Fruit fly (Drosophila melanogaster) whole organism, embryonic: Measurements from ENCODE around the gene me31B.

Experiments
- BEAF-32 ChIP-seq: fragments of 200-800 bp; sonication (Bioruptor generic); optimal IDR thresholded peaks from 3 replicates; lab custom pipeline; 2017; ENCODE audit warnings: missing biosample characterization, missing genetic modification characterization, mild to moderate bottlenecking, moderate library complexity, missing genetic modification reagents
- CG10321 ChIP-seq: fragments of 200-800 bp; sonication (Bioruptor generic); IDR thresholded peaks from 2 replicates; pipeline ENCODE4 v1.3.6; 2022; ENCODE audit warnings: missing biosample characterization, missing genetic modification characterization
- CG11723 ChIP-seq: fragments of 200-800 bp; sonication (Bioruptor generic); optimal IDR thresholded peaks from 2 replicates; lab custom pipeline; 2017; ENCODE audit warnings: missing biosample characterization, mild to moderate bottlenecking, missing genetic modification characterization
- CG12659 ChIP-seq: fragments of 200-800 bp; sonication (Bioruptor generic); optimal IDR thresholded peaks from 3 replicates; lab custom pipeline; 2017; ENCODE audit warnings: mild to moderate bottlenecking, missing biosample characterization, missing genetic modification reagents, missing genetic modification characterization
- CG12942 ChIP-seq: fragments of 200-800 bp; sonication (Bioruptor generic); optimal IDR thresholded peaks from 3 replicates; lab custom pipeline; 2016; ENCODE audit warnings: missing biosample characterization, missing genetic modification characterization
- CG1529 ChIP-seq: fragments of 200-800 bp; sonication (Bioruptor generic); optimal IDR thresholded peaks from 3 replicates; lab custom pipeline; 2018; ENCODE audit warnings: missing biosample characterization, missing genetic modification characterization
- CG16779 ChIP-seq: fragments of 200-800 bp; sonication (Bioruptor generic); IDR thresholded peaks from 2 replicates; pipeline ENCODE4 v1.3.6; 2022; ENCODE audit warnings: missing biosample characterization, missing genetic modification characterization
- CG17361 ChIP-seq: fragments of 200-800 bp; sonication (Bioruptor generic); IDR thresholded peaks from 3 replicates; pipeline ENCODE4 v1.3.6; 2022; ENCODE audit warnings: missing biosample characterization, missing genetic modification characterization
- CG17802 ChIP-seq: fragments of 200-800 bp; sonication (Bioruptor generic); optimal IDR thresholded peaks from 2 replicates; lab custom pipeline; 2018; ENCODE audit warnings: missing biosample characterization, mild to moderate bottlenecking, missing genetic modification characterization, moderate library complexity
- CG17829 ChIP-seq: fragments of 200-800 bp; optimal IDR thresholded peaks from 2 replicates; lab custom pipeline; 2019; ENCODE audit warnings: missing biosample characterization, mild to moderate bottlenecking, missing genetic modification characterization, moderate library complexity
- CG30020 ChIP-seq: fragments of 200-800 bp; optimal IDR thresholded peaks from 2 replicates; lab custom pipeline; 2019; ENCODE audit warnings: missing biosample characterization, mild to moderate bottlenecking, missing genetic modification characterization, moderate library complexity
- CG4404 ChIP-seq: fragments of 200-800 bp; sonication (Bioruptor generic); IDR thresholded peaks from 2 replicates; pipeline ENCODE4 v1.3.6; 2022; ENCODE audit warnings: missing biosample characterization, missing genetic modification characterization
- CG4707 ChIP-seq: fragments of 200-800 bp; sonication (Bioruptor generic); optimal IDR thresholded peaks from 2 replicates; lab custom pipeline; 2018; ENCODE audit warnings: missing biosample characterization, mild to moderate bottlenecking, missing genetic modification characterization, moderate library complexity
- CG8359 ChIP-seq: fragments of 200-800 bp; sonication (Bioruptor generic); optimal IDR thresholded peaks from 2 replicates; lab custom pipeline; 2017; ENCODE audit warnings: missing biosample characterization, mild to moderate bottlenecking, missing genetic modification characterization, borderline replicate concordance
- Fer1 ChIP-seq: fragments of 200-800 bp; sonication (Bioruptor generic); optimal IDR thresholded peaks from 2 replicates; lab custom pipeline; 2017; ENCODE audit warnings: missing biosample characterization, mild to moderate bottlenecking, missing genetic modification characterization
- Fer2 ChIP-seq: fragments of 200-800 bp; sonication (Bioruptor generic); optimal IDR thresholded peaks from 2 replicates; lab custom pipeline; 2018; ENCODE audit warnings: missing biosample characterization, mild to moderate bottlenecking, missing genetic modification characterization, moderate library complexity
- Fer3 ChIP-seq: fragments of 200-800 bp; sonication (Bioruptor generic); optimal IDR thresholded peaks from 2 replicates; lab custom pipeline; 2018; ENCODE audit warnings: missing biosample characterization, mild to moderate bottlenecking, missing genetic modification characterization, moderate library complexity
- HLH3B ChIP-seq: fragments of 200-800 bp; sonication (Bioruptor generic); IDR thresholded peaks from 2 replicates; pipeline ENCODE4 v1.3.6; 2022; ENCODE audit warnings: missing biosample characterization, missing genetic modification characterization
- HLH4C ChIP-seq: fragments of 200-800 bp; sonication (Bioruptor generic); IDR thresholded peaks from 3 replicates; pipeline ENCODE4 v1.3.6; 2022; ENCODE audit warnings: missing biosample characterization, missing genetic modification characterization; ENCODE audit not compliant: partially characterized antibody
- Hr39 ChIP-seq: fragments of >200 bp; optimal IDR thresholded peaks from 2 replicates; lab custom pipeline; 2017
- Hr51 ChIP-seq, 2 experiments: fragments of 200-800 bp; sonication (Bioruptor generic); optimal IDR thresholded peaks; 2 replicates in 1 of 2; 3 replicates in 1 of 2; lab custom pipeline; 2016 to 2018; ENCODE audit warnings: missing biosample characterization in 2 of 2, missing genetic modification characterization in 2 of 2, mild to moderate bottlenecking in 1 of 2, moderate library complexity in 1 of 2
- Lim3 ChIP-seq: fragments of 200-800 bp; sonication (Bioruptor generic); IDR thresholded peaks from 2 replicates; pipeline ENCODE4 v1.3.6; 2022; ENCODE audit warnings: missing biosample characterization, missing genetic modification characterization
- MTF-1 ChIP-seq: fragments of 200-800 bp; sonication (Bioruptor generic); optimal IDR thresholded peaks from 2 replicates; lab custom pipeline; 2018; ENCODE audit warnings: missing biosample characterization, mild to moderate bottlenecking, missing genetic modification characterization, borderline replicate concordance
- Optix ChIP-seq: fragments of 200-800 bp; sonication (Bioruptor generic); IDR thresholded peaks from 3 replicates; pipeline ENCODE4 v1.3.6; 2022; ENCODE audit warnings: missing biosample characterization, missing genetic modification characterization
- Rfx ChIP-seq: fragments of 200-800 bp; sonication (Bioruptor generic); IDR thresholded peaks from 2 replicates; pipeline ENCODE4 v1.3.6; 2022; ENCODE audit warnings: missing biosample characterization, missing genetic modification characterization
- Usf ChIP-seq: fragments of 200-800 bp; sonication (Bioruptor generic); optimal IDR thresholded peaks from 2 replicates; lab custom pipeline; 2017; ENCODE audit warnings: missing genotype, missing biosample characterization, missing genetic modification characterization
- Xbp1 ChIP-seq: fragments of 200-800 bp; sonication (Bioruptor generic); optimal IDR thresholded peaks from 3 replicates; lab custom pipeline; 2016; ENCODE audit warnings: missing biosample characterization, mild to moderate bottlenecking, missing genetic modification characterization
- YL-1 ChIP-seq: fragments of 200-800 bp; sonication (Bioruptor generic); optimal IDR thresholded peaks from 3 replicates; lab custom pipeline; 2017; ENCODE audit warnings: missing biosample characterization, mild to moderate bottlenecking, missing genetic modification characterization
- ab ChIP-seq: fragments of 200-800 bp; sonication (Bioruptor generic); optimal IDR thresholded peaks from 2 replicates; lab custom pipeline; 2016; ENCODE audit warnings: missing biosample characterization, missing genetic modification characterization
- ap ChIP-seq: fragments of 200-800 bp; sonication (Bioruptor generic); IDR thresholded peaks from 2 replicates; pipeline ENCODE4 v1.3.6; 2022; ENCODE audit warnings: missing biosample characterization, missing genetic modification characterization
- cad ChIP-seq: fragments of >200 bp; optimal IDR thresholded peaks from 2 replicates; lab custom pipeline; 2017; ENCODE audit warnings: missing biosample characterization, missing genetic modification characterization
- crp ChIP-seq, 2 experiments: fragments of 200-800 bp; sonication (Bioruptor generic); optimal IDR thresholded peaks; 2 replicates in 1 of 2; 3 replicates in 1 of 2; lab custom pipeline; 2017; ENCODE audit warnings: missing biosample characterization in 2 of 2, missing genetic modification characterization in 2 of 2, mild to moderate bottlenecking in 1 of 2, moderate library complexity in 1 of 2
- disco-r ChIP-seq: fragments of 200-800 bp; sonication (Bioruptor generic); optimal IDR thresholded peaks from 2 replicates; lab custom pipeline; 2016; ENCODE audit warnings: missing biosample characterization, missing genetic modification characterization
- hbn ChIP-seq: fragments of 200-800 bp; sonication (Bioruptor generic); IDR thresholded peaks from 2 replicates; pipeline ENCODE4 v1.3.6; 2022; ENCODE audit warnings: missing biosample characterization, missing genetic modification characterization; ENCODE audit not compliant: partially characterized antibody
- hth ChIP-seq: fragments of >200 bp; optimal IDR thresholded peaks from 2 replicates; lab custom pipeline; 2017; ENCODE audit warnings: inconsistent platforms
- inv ChIP-seq: fragments of 200-800 bp; sonication (Bioruptor generic); IDR thresholded peaks from 2 replicates; pipeline ENCODE4 v1.3.6; 2022; ENCODE audit warnings: missing biosample characterization, missing genetic modification characterization; ENCODE audit not compliant: partially characterized antibody
- jigr1 ChIP-seq: fragments of 200-800 bp; sonication (Bioruptor generic); IDR thresholded peaks from 3 replicates; pipeline ENCODE4 v1.3.6; 2022; ENCODE audit warnings: missing biosample characterization, missing genetic modification characterization
- lab ChIP-seq: fragments of 200-800 bp; sonication (Bioruptor generic); optimal IDR thresholded peaks from 3 replicates; lab custom pipeline; 2017; ENCODE audit warnings: missing biosample characterization, missing genetic modification characterization, mild to moderate bottlenecking, moderate library complexity, missing genetic modification reagents
- lbe ChIP-seq: fragments of 200-800 bp; sonication (Bioruptor generic); optimal IDR thresholded peaks from 2 replicates; lab custom pipeline; 2016; ENCODE audit warnings: missing biosample characterization, mild to moderate bottlenecking, missing genetic modification characterization
- nerfin-2 ChIP-seq: fragments of 200-800 bp; sonication (Bioruptor generic); IDR thresholded peaks from 2 replicates; pipeline ENCODE4 v1.3.6; 2022; ENCODE audit warnings: missing biosample characterization, missing genetic modification characterization; ENCODE audit not compliant: partially characterized antibody
- repo ChIP-seq: fragments of 200-800 bp; sonication (Bioruptor generic); optimal IDR thresholded peaks from 2 replicates; lab custom pipeline; 2016; ENCODE audit warnings: missing biosample characterization, missing genetic modification characterization
- run ChIP-seq: fragments of 200-800 bp; sonication (Bioruptor generic); optimal IDR thresholded peaks from 3 replicates; lab custom pipeline; 2018; ENCODE audit warnings: missing biosample characterization, mild to moderate bottlenecking, missing genetic modification characterization
- sens ChIP-seq: fragments of 200-800 bp; sonication (Bioruptor generic); peaks from one replicate; lab custom pipeline; 2016; ENCODE audit warnings: missing biosample characterization, missing genetic modification characterization
- slou ChIP-seq: fragments of 200-800 bp; sonication (Bioruptor generic); optimal IDR thresholded peaks from 3 replicates; lab custom pipeline; 2016; ENCODE audit warnings: missing biosample characterization, missing genetic modification characterization
- ssp ChIP-seq: fragments of 200-800 bp; sonication (Bioruptor generic); IDR thresholded peaks from 2 replicates; pipeline ENCODE4 v1.3.6; 2022; ENCODE audit warnings: missing biosample characterization, missing genetic modification characterization
- ttk ChIP-seq: fragments of 200-800 bp; sonication (Bioruptor generic); IDR thresholded peaks from 2 replicates; pipeline ENCODE4 v2.1.2; 2022; ENCODE audit warnings: missing biosample characterization, missing genetic modification characterization
- unc-4 ChIP-seq: fragments of 200-800 bp; sonication (Bioruptor generic); IDR thresholded peaks from 2 replicates; pipeline ENCODE4 v1.3.6; 2022; ENCODE audit warnings: missing biosample characterization, missing genetic modification characterization; ENCODE audit not compliant: partially characterized antibody
- vvl ChIP-seq: fragments of 200-800 bp; sonication (Bioruptor generic); IDR thresholded peaks from 2 replicates; pipeline ENCODE4 v1.3.6; 2022; ENCODE audit warnings: missing biosample characterization, missing genetic modification characterization
- wek ChIP-seq: fragments of 200-800 bp; sonication (Bioruptor generic); optimal IDR thresholded peaks from 3 replicates; lab custom pipeline; 2018; ENCODE audit warnings: missing biosample characterization, mild to moderate bottlenecking, missing genetic modification characterization, moderate library complexity

The me31B gene

dm6 chr2L:10238726-10239652 is at the start of gene me31B:
me31B (plus strand) TSS chr2L:10239341.
- TF ChIP-seq CG1529 (GFP tag; lab: Kevin White, UChicago): no peak
- TF ChIP-seq sens (GFP tag; lab: Kevin White, UChicago): peak; percentile 9
- no peak for TF ChIP-seq vvl
- TF ChIP-seq crp (GFP tag; optimal IDR thresholded peaks at IDR 0.05; lab: Kevin White, UChicago): peak in 1 of 2 experiments; percentile 35
- no peak for TF ChIP-seq Xbp1 (GFP tag; lab: Kevin White, UChicago)
- no peak for TF ChIP-seq lab (GFP tag; lab: Kevin White, UChicago)
- TF ChIP-seq CG4404 (GFP tag; lab: Robert Waterston, UW): no peak
- TF ChIP-seq Hr39 (lab: Kevin White, UChicago): no peak
- TF ChIP-seq Fer3: no peak
- no peak for TF ChIP-seq lbe
- TF ChIP-seq CG17829: no peak
- TF ChIP-seq Hr51 (GFP tag; optimal IDR thresholded peaks at IDR 0.05; lab: Kevin White, UChicago): no peak
- no peak for TF ChIP-seq CG10321 (GFP tag; lab: Robert Waterston, UW)
- peak; percentile 96 for TF ChIP-seq CG17802 (tag; lab: Kevin White, UChicago)
- no peak for TF ChIP-seq Lim3 (GFP tag; lab: Robert Waterston, UW)
- TF ChIP-seq disco-r (GFP tag; lab: Kevin White, UChicago): no peak
- no peak for TF ChIP-seq run
- no peak for TF ChIP-seq jigr1 (GFP tag; lab: Robert Waterston, UW)
- TF ChIP-seq hbn (GFP tag; lab: Robert Waterston, UW): no peak
- no peak for TF ChIP-seq CG16779 (GFP tag; lab: Robert Waterston, UW)
- peak; percentile 49 for TF ChIP-seq CG12659
- no peak for TF ChIP-seq cad (GFP tag; lab: Kevin White, UChicago)
- TF ChIP-seq HLH4C: no peak
- TF ChIP-seq YL-1 (GFP tag; lab: Kevin White, UChicago): peak; percentile 12
- TF ChIP-seq hth (lab: Kevin White, UChicago): no peak
- TF ChIP-seq Optix (GFP tag; lab: Robert Waterston, UW): no peak
- peak; percentile 70; the same call in 1 of the 3 replicates for TF ChIP-seq CG17361
- no peak for TF ChIP-seq nerfin-2 (GFP tag; lab: Robert Waterston, UW)
- TF ChIP-seq Fer1: no peak
- TF ChIP-seq HLH3B: no peak
- TF ChIP-seq ap: no peak
- no peak for TF ChIP-seq MTF-1 (GFP tag; lab: Kevin White, UChicago)
- TF ChIP-seq repo (GFP tag; lab: Kevin White, UChicago): no peak
- TF ChIP-seq ttk: no peak
- no peak for TF ChIP-seq CG4707 (GFP tag; lab: Kevin White, UChicago)
- peak; percentile 97 for TF ChIP-seq CG11723 (GFP tag; lab: Kevin White, UChicago)
- no peak for TF ChIP-seq inv (GFP tag; lab: Robert Waterston, UW)
- TF ChIP-seq wek (GFP tag; lab: Kevin White, UChicago): no peak
- peak; percentile 38 for TF ChIP-seq CG12942 (GFP tag; lab: Kevin White, UChicago)
- no peak for TF ChIP-seq slou (GFP tag; lab: Kevin White, UChicago)
- peak; percentile 27 for TF ChIP-seq BEAF-32 (GFP tag; lab: Kevin White, UChicago)
- TF ChIP-seq ab (GFP tag; lab: Kevin White, UChicago): no peak
- TF ChIP-seq CG30020: peak; percentile 100
- no peak for TF ChIP-seq Rfx (GFP tag; lab: Robert Waterston, UW)
- TF ChIP-seq Usf (GFP tag; lab: Kevin White, UChicago): no peak
- no peak for TF ChIP-seq Fer2 (tag; lab: Kevin White, UChicago)
- peak; percentile 88 for TF ChIP-seq ssp
- peak; percentile 3 for TF ChIP-seq CG8359 (GFP tag; lab: Kevin White, UChicago)
- TF ChIP-seq unc-4 (GFP tag; lab: Robert Waterston, UW): no peak
